Fruit fly (Drosophila melanogaster) whole organism, embryonic: ENCODE measurements around the gene CG14853.
A peak's percentile ranks its signal among the peaks of the same experiment; 100 is the strongest.

Experiments used
- Asciz ChIP-seq: fragments of 200-800 bp; sonication (Bioruptor generic); optimal IDR thresholded peaks from 2 replicates; lab custom pipeline; 2017; ENCODE audit warnings: missing biosample characterization, mild to moderate bottlenecking, missing genetic modification characterization, missing genetic modification reagents
- Atf-2 ChIP-seq: fragments of 200-800 bp; sonication (Bioruptor generic); optimal IDR thresholded peaks from 2 replicates; lab custom pipeline; 2016; ENCODE audit warnings: missing biosample characterization, missing genetic modification characterization
- Blimp-1 ChIP-seq: fragments of 200-800 bp; sonication (Bioruptor generic); optimal IDR thresholded peaks from 3 replicates; lab custom pipeline; 2018; ENCODE audit warnings: missing biosample characterization, missing genetic modification characterization, mild to moderate bottlenecking, moderate library complexity, missing genetic modification reagents
- CG10267 ChIP-seq: fragments of 200-800 bp; sonication (Bioruptor generic); optimal IDR thresholded peaks from 2 replicates; lab custom pipeline; 2018; ENCODE audit warnings: missing biosample characterization, mild to moderate bottlenecking, missing genetic modification characterization, moderate library complexity
- CG10274 ChIP-seq: fragments of 200-800 bp; sonication (Bioruptor generic); optimal IDR thresholded peaks from 3 replicates; lab custom pipeline; 2017; ENCODE audit warnings: missing biosample characterization, mild to moderate bottlenecking, missing genetic modification characterization
- CG11398 ChIP-seq: fragments of 200-800 bp; sonication (Bioruptor generic); optimal IDR thresholded peaks from 2 replicates; lab custom pipeline; 2016; ENCODE audit warnings: missing biosample characterization, missing genetic modification characterization
- CG12104 ChIP-seq: fragments of 200-800 bp; sonication (Bioruptor generic); optimal IDR thresholded peaks from 3 replicates; lab custom pipeline; 2016; ENCODE audit warnings: missing biosample characterization, missing genetic modification characterization
- CG12155 ChIP-seq: fragments of 200-800 bp; sonication (Bioruptor generic); optimal IDR thresholded peaks from 3 replicates; lab custom pipeline; 2016; ENCODE audit warnings: missing biosample characterization, missing genetic modification characterization
- CG12391 ChIP-seq: fragments of 200-800 bp; sonication (Bioruptor generic); optimal IDR thresholded peaks from 3 replicates; lab custom pipeline; 2018; ENCODE audit warnings: missing biosample characterization, mild to moderate bottlenecking, missing genetic modification characterization, moderate library complexity
- CG1602 ChIP-seq: fragments of 200-800 bp; sonication (Bioruptor generic); optimal IDR thresholded peaks from 3 replicates; lab custom pipeline; 2016; ENCODE audit warnings: missing biosample characterization, missing genetic modification characterization
- CG1603 ChIP-seq: fragments of 200-800 bp; sonication (Bioruptor generic); optimal IDR thresholded peaks from 2 replicates; lab custom pipeline; 2019; ENCODE audit warnings: missing biosample characterization, mild to moderate bottlenecking, missing genetic modification characterization, moderate library complexity
- CG17612 ChIP-seq: fragments of 200-800 bp; sonication (Bioruptor generic); IDR thresholded peaks from 2 replicates; pipeline ENCODE4 v1.3.6; 2022; ENCODE audit warnings: missing biosample characterization, missing genetic modification characterization
- CG17829 ChIP-seq: fragments of 200-800 bp; optimal IDR thresholded peaks from 2 replicates; lab custom pipeline; 2019; ENCODE audit warnings: missing biosample characterization, mild to moderate bottlenecking, missing genetic modification characterization, moderate library complexity
- CG2116 ChIP-seq: fragments of 200-800 bp; sonication (Bioruptor generic); optimal IDR thresholded peaks from 3 replicates; lab custom pipeline; 2018; ENCODE audit warnings: missing biosample characterization, mild to moderate bottlenecking, missing genetic modification characterization
- CG3407 ChIP-seq: fragments of 200-800 bp; sonication (Bioruptor generic); optimal IDR thresholded peaks from 2 replicates; lab custom pipeline; 2018; ENCODE audit warnings: missing biosample characterization, mild to moderate bottlenecking, missing genetic modification characterization
- CG4617 ChIP-seq: fragments of 200-800 bp; sonication (Bioruptor generic); optimal IDR thresholded peaks from 3 replicates; lab custom pipeline; 2016; ENCODE audit warnings: missing biosample characterization, missing genetic modification characterization, borderline replicate concordance
- CG8290 ChIP-seq, 3 experiments: fragments of 200-800 bp; sonication (Bioruptor generic); optimal IDR thresholded peaks; 2 replicates each; lab custom pipeline; 2016 to 2019; ENCODE audit warnings: missing biosample characterization in 3 of 3, missing genetic modification characterization in 3 of 3, mild to moderate bottlenecking in 2 of 3, moderate library complexity in 1 of 3
- CG9727 ChIP-seq: fragments of 200-800 bp; sonication (Bioruptor generic); optimal IDR thresholded peaks from 3 replicates; lab custom pipeline; 2017; ENCODE audit warnings: missing biosample characterization, mild to moderate bottlenecking, missing genetic modification characterization
- D19A ChIP-seq: fragments of 200-800 bp; optimal IDR thresholded peaks from 3 replicates; lab custom pipeline; 2019; ENCODE audit warnings: missing biosample characterization, mild to moderate bottlenecking, missing genetic modification characterization, moderate library complexity
- Dip2 ChIP-seq: fragments of 200-800 bp; sonication (Bioruptor generic); IDR thresholded peaks from 2 replicates; pipeline ENCODE4 v1.3.6; 2022; ENCODE audit warnings: missing biosample characterization, missing genetic modification characterization
- Dll ChIP-seq: fragments of 200-800 bp; sonication (Bioruptor generic); IDR thresholded peaks from 4 replicates; pipeline ENCODE4 v1.3.6; 2022; ENCODE audit warnings: missing biosample characterization, missing genetic modification characterization; ENCODE audit not compliant: partially characterized antibody
- Ets97D ChIP-seq: fragments of 200-800 bp; sonication (Bioruptor generic); optimal IDR thresholded peaks from 3 replicates; lab custom pipeline; 2016; ENCODE audit warnings: missing biosample characterization, missing genetic modification characterization
- Fer3 ChIP-seq: fragments of 200-800 bp; sonication (Bioruptor generic); optimal IDR thresholded peaks from 2 replicates; lab custom pipeline; 2018; ENCODE audit warnings: missing biosample characterization, mild to moderate bottlenecking, missing genetic modification characterization, moderate library complexity
- Gsc ChIP-seq: fragments of 200-800 bp; sonication (Bioruptor generic); IDR thresholded peaks from 2 replicates; pipeline ENCODE4 v1.3.6; 2022; ENCODE audit warnings: missing biosample characterization, missing genetic modification characterization
- H15 ChIP-seq: fragments of 200-800 bp; sonication (Bioruptor generic); IDR thresholded peaks from 3 replicates; pipeline ENCODE4 v1.3.6; 2022; ENCODE audit warnings: missing biosample characterization, missing genetic modification characterization
- Jarid2 ChIP-seq: fragments of 200-800 bp; sonication (Bioruptor generic); optimal IDR thresholded peaks from 3 replicates; lab custom pipeline; 2017; ENCODE audit warnings: mild to moderate bottlenecking, missing biosample characterization, missing genetic modification reagents, missing genetic modification characterization
- Oli ChIP-seq: fragments of 200-800 bp; sonication (Bioruptor generic); optimal IDR thresholded peaks from 2 replicates; lab custom pipeline; 2018; ENCODE audit warnings: missing biosample characterization, mild to moderate bottlenecking, missing genetic modification characterization, moderate library complexity
- PHDP ChIP-seq: fragments of 200-800 bp; sonication (Bioruptor generic); optimal IDR thresholded peaks from 3 replicates; lab custom pipeline; 2018; ENCODE audit warnings: missing biosample characterization, mild to moderate bottlenecking, missing genetic modification characterization, moderate library complexity
- Ptx1 ChIP-seq: fragments of 200-800 bp; sonication (Bioruptor generic); IDR thresholded peaks from 2 replicates; pipeline ENCODE4 v1.3.6; 2022; ENCODE audit warnings: missing biosample characterization, missing genetic modification characterization
- Six4 ChIP-seq: fragments of 200-800 bp; sonication (Bioruptor generic); optimal IDR thresholded peaks from 2 replicates; lab custom pipeline; 2016; ENCODE audit warnings: missing biosample characterization, missing genetic modification characterization
- Ssrp ChIP-seq: fragments of 200-800 bp; sonication (Bioruptor generic); optimal IDR thresholded peaks from 2 replicates; lab custom pipeline; 2018; ENCODE audit warnings: missing biosample characterization, mild to moderate bottlenecking, missing genetic modification characterization, moderate library complexity
- Xrp1 ChIP-seq: fragments of 200-800 bp; sonication (Bioruptor generic); IDR thresholded peaks from 2 replicates; pipeline ENCODE4 v1.3.6; 2022; ENCODE audit warnings: missing biosample characterization, missing genetic modification characterization
- bcd ChIP-seq: fragments of 200-800 bp; sonication (Bioruptor generic); optimal IDR thresholded peaks from 2 replicates; lab custom pipeline; 2017; ENCODE audit warnings: missing biosample characterization, mild to moderate bottlenecking, missing genetic modification characterization
- cato ChIP-seq: fragments of 200-800 bp; sonication (Bioruptor generic); optimal IDR thresholded peaks from 2 replicates; lab custom pipeline; 2016; ENCODE audit warnings: missing biosample characterization, missing genetic modification characterization, borderline replicate concordance
- cg ChIP-seq: fragments of 200-800 bp; sonication (Bioruptor generic); optimal IDR thresholded peaks from 3 replicates; lab custom pipeline; 2019; ENCODE audit warnings: missing biosample characterization, mild to moderate bottlenecking, missing genetic modification characterization, moderate library complexity
- ci ChIP-seq: fragments of 200-800 bp; sonication (Bioruptor generic); IDR thresholded peaks from 3 replicates; pipeline ENCODE4 v1.3.6; 2022; ENCODE audit warnings: missing biosample characterization, missing genetic modification characterization
- dimm ChIP-seq: fragments of 200-800 bp; sonication (Bioruptor generic); IDR thresholded peaks from 2 replicates; pipeline ENCODE4 v1.3.6; 2022; ENCODE audit warnings: missing biosample characterization, missing genetic modification characterization
- dpn ChIP-seq, 2 experiments: fragments of 200-800 bp; sonication (Bioruptor generic); optimal IDR thresholded peaks; 3 replicates each; lab custom pipeline; 2016; ENCODE audit warnings: missing biosample characterization in 2 of 2, missing genetic modification characterization in 2 of 2
- gsb ChIP-seq: fragments of 200-800 bp; sonication (Bioruptor generic); IDR thresholded peaks from 2 replicates; pipeline ENCODE4 v1.3.6; 2022; ENCODE audit warnings: missing biosample characterization, missing genetic modification characterization
- onecut ChIP-seq: fragments of 200-800 bp; sonication (Bioruptor generic); IDR thresholded peaks from 2 replicates; pipeline ENCODE4 v1.3.6; 2022; ENCODE audit warnings: missing biosample characterization, missing genetic modification characterization
- otp ChIP-seq: fragments of 200-800 bp; sonication (Bioruptor generic); IDR thresholded peaks from 3 replicates; pipeline ENCODE4, ENCODE4 v1.3.6; 2022; ENCODE audit warnings: missing biosample characterization, missing genetic modification characterization
- phol ChIP-seq: fragments of 200-800 bp; sonication (Bioruptor generic); optimal IDR thresholded peaks from 3 replicates; lab custom pipeline; 2018; ENCODE audit warnings: missing biosample characterization, mild to moderate bottlenecking, missing genetic modification characterization, moderate library complexity
- sima ChIP-seq: fragments of 200-800 bp; sonication (Bioruptor generic); optimal IDR thresholded peaks from 2 replicates; lab custom pipeline; 2016; ENCODE audit warnings: missing biosample characterization, missing genetic modification characterization
- tgo ChIP-seq: fragments of 200-800 bp; sonication (Bioruptor generic); IDR thresholded peaks from 3 replicates; pipeline ENCODE4 v1.3.6; 2022; ENCODE audit warnings: missing biosample characterization, missing genetic modification characterization
- trem ChIP-seq: fragments of 200-800 bp; optimal IDR thresholded peaks from 3 replicates; lab custom pipeline; 2019; ENCODE audit warnings: missing biosample characterization, mild to moderate bottlenecking, missing genetic modification characterization, moderate library complexity
- tx ChIP-seq: fragments of 200-800 bp; sonication (Bioruptor generic); optimal IDR thresholded peaks from 2 replicates; lab custom pipeline; 2016; ENCODE audit warnings: missing biosample characterization, missing genetic modification characterization

CG14853 gene

dm6 chr3R:14590753-14591535, 18.5 kb upstream of the CG14853 start (continued):
- TF ChIP-seq Gsc (GFP tag; lab: Robert Waterston, UW) (peak; percentile 58), gsb (no peak)

DNA sequence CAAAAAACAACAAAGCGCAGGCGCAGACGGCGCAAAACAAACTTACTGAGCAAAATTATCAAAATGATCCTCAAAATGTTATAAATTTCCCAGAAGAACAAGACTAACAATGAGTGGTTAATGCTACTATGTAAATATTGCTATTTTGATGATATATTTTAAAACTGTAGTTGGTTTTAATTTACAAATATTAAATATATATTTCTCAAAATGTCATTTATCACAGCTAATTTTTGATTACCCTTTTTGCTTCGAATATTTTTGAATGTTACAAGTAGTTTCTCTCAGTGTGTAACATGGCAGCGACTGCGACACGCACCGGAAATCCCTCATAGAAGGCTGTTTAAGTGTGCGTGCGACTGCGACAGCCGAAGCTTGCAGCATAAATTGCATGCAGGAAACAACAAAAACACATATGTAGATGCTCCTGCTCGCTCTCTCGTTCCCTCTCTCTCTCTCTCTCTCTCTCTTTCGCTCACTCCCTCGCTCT, 11.5 kb upstream of the CG14853 start:
- TF ChIP-seq dpn (GFP tag; optimal IDR thresholded peaks at IDR 0.05; lab: Kevin White, UChicago) (peak in 1 of 2 experiments; percentile 38), Asciz (GFP tag; lab: Kevin White, UChicago) (peak; percentile 56), Jarid2 (GFP tag; lab: Kevin White, UChicago) (no peak), CG11398 (GFP tag; lab: Kevin White, UChicago) (no peak), Dll (GFP tag; lab: Robert Waterston, UW) (no peak), CG12155 (GFP tag; lab: Kevin White, UChicago) (no peak), tx (GFP tag; lab: Kevin White, UChicago) (no peak), Fer3 (tag; lab: Kevin White, UChicago) (no peak), ci (GFP tag; lab: Robert Waterston, UW) (peak; percentile 53; the same call in 2 of the 3 replicates), CG12104 (GFP tag; lab: Kevin White, UChicago) (no peak), PHDP (peak; percentile 33), CG17612 (no peak), CG1602 (GFP tag; lab: Kevin White, UChicago) (peak; percentile 22), tgo (GFP tag; lab: Robert Waterston, UW) (peak; percentile 19; the same call in 1 of the 3 replicates), CG10267 (tag; lab: Kevin White, UChicago) (peak; percentile 33), CG12391 (tag; lab: Kevin White, UChicago) (peak; percentile 50), Oli (tag; lab: Kevin White, UChicago) (peak; percentile 53), onecut (GFP tag; lab: Robert Waterston, UW) (peak; percentile 27; the same call in 1 of the 2 replicates), CG10274 (no peak), Atf-2 (GFP tag; lab: Kevin White, UChicago) (no peak), CG2116 (GFP tag; lab: Kevin White, UChicago) (no peak), Six4 (peak; percentile 15), CG1603 (tag; lab: Kevin White, UChicago) (peak; percentile 32), sima (GFP tag; lab: Kevin White, UChicago) (no peak), Ets97D (GFP tag; lab: Kevin White, UChicago) (peak; percentile 32), Xrp1 (GFP tag; lab: Robert Waterston, UW) (peak; percentile 67), Ssrp (tag; lab: Kevin White, UChicago) (peak; percentile 44), trem (tag; lab: Kevin White, UChicago) (peak; percentile 21), CG17829 (peak; percentile 45), CG4617 (GFP tag; lab: Kevin White, UChicago) (no peak), CG8290 (GFP tag; optimal IDR thresholded peaks at IDR 0.05; lab: Kevin White, UChicago) (no peak), CG8290 (tag; optimal IDR thresholded peaks at IDR 0.05; lab: Kevin White, UChicago) (no peak), phol (peak; percentile 61), D19A (peak; percentile 45), otp (GFP tag; lab: Robert Waterston, UW) (no peak), H15 (0 out of 3 replicates have a peak, but pooled peaks have one; percentile 7), Blimp-1 (peak; percentile 51), bcd (GFP tag; lab: Kevin White, UChicago) (peak; percentile 16), CG3407 (GFP tag; lab: Kevin White, UChicago) (peak; percentile 8), cato (no peak), CG9727 (peak; percentile 52), Dip2 (GFP tag; lab: Robert Waterston, UW) (no peak), dimm (0 out of 2 replicates have a peak, but pooled peaks have one; percentile 22), cg (GFP tag; lab: Kevin White, UChicago) (peak; percentile 33), Ptx1 (peak; percentile 49)
